Worm (Caenorhabditis elegans) whole organism, dauer: ENCODE results near the gene srg-7.

Experiments used
- unc-62 ChIP-seq: sonication (generic microtip); optimal IDR thresholded peaks from 2 replicates; lab custom pipeline; 2017; ENCODE audit warnings: missing biosample characterization, missing genetic modification reagents, missing genetic modification characterization

Gene srg-7

ce11 chrIII:6289366-6289765, 21.4 kb upstream of the srg-7 start:
- TF ChIP-seq unc-62 (GFP tag; lab: Kevin White, UChicago) = no peak

- TF ChIP-seq unc-62 (GFP tag; lab: Kevin White, UChicago) = no peak
Measured at ce11 chrIII:6287195-6287594, 19.2 kb upstream of the srg-7 start, which contains the start of gene F47D12.6. TSS of gene F47D12.6 (minus strand) at chrIII:6287295.

ce11 chrIII:6285890-6286289, 17.9 kb upstream of the srg-7 start, which contains the start of gene gadr-3:
TSS of gene gadr-3 (minus strand) at chrIII:6285990.
- TF ChIP-seq unc-62 (GFP tag; lab: Kevin White, UChicago) = no peak

- TF ChIP-seq unc-62 (GFP tag; lab: Kevin White, UChicago) = no peak
Measured at ce11 chrIII:6283024-6283423, 15.1 kb upstream of the srg-7 start.

- no peak for TF ChIP-seq unc-62 (GFP tag; lab: Kevin White, UChicago)
Measured at ce11 chrIII:6280070-6280596, 12.2 kb upstream of the srg-7 start, which contains the start of gene hmg-1.2. TSS of gene hmg-1.2 (plus strand) at chrIII:6280380.

- no peak for TF ChIP-seq unc-62 (GFP tag; lab: Kevin White, UChicago)
Measured at ce11 chrIII:6279453-6279852, 11.5 kb upstream of the srg-7 start.

ce11 chrIII:6278301-6278827, 10.4 kb upstream of the srg-7 start, which contains the start of gene C18F10.7:
TSS of gene C18F10.7 (minus strand) at chrIII:6278351.
- no peak for TF ChIP-seq unc-62 (GFP tag; lab: Kevin White, UChicago)

ce11 chrIII:6272868-6273267, 4.9 kb upstream of the srg-7 start, which contains the start of gene C18F10.2:
TSS of gene C18F10.2 (plus strand) at chrIII:6273168.
- TF ChIP-seq unc-62 (GFP tag; lab: Kevin White, UChicago) = no peak

- TF ChIP-seq unc-62 (GFP tag; lab: Kevin White, UChicago) = no peak
Measured at ce11 chrIII:6270277-6270676, 2.3 kb upstream of the srg-7 start, which contains the start of gene srg-3. TSS of gene srg-3 (minus strand) at chrIII:6270377.

ce11 chrIII:6265911-6266310, 2.0 kb downstream of the srg-7 start, which contains the start of gene srg-6:
TSS of gene srg-6 (minus strand) at chrIII:6266011.
- no peak for TF ChIP-seq unc-62 (GFP tag; lab: Kevin White, UChicago)

ce11 chrIII:6264447-6264846, 3.5 kb downstream of the srg-7 start, which contains the start of gene srg-5:
TSS of gene srg-5 (minus strand) at chrIII:6264547.
- TF ChIP-seq unc-62 (GFP tag; lab: Kevin White, UChicago) = no peak

ce11 chrIII:6261985-6262384, 6.0 kb downstream of the srg-7 start, which contains the start of gene srg-4:
TSS of gene srg-4 (minus strand) at chrIII:6262085.
- no peak for TF ChIP-seq unc-62 (GFP tag; lab: Kevin White, UChicago)

ce11 chrIII:6260115-6260514, 7.8 kb downstream of the srg-7 start, which contains the start of gene srg-2:
TSS of gene srg-2 (minus strand) at chrIII:6260215.
- no peak for TF ChIP-seq unc-62 (GFP tag; lab: Kevin White, UChicago)

ce11 chrIII:6258262-6258661, 9.7 kb downstream of the srg-7 start, which contains the start of gene srg-1:
TSS of gene srg-1 (minus strand) at chrIII:6258362.
- no peak for TF ChIP-seq unc-62 (GFP tag; lab: Kevin White, UChicago)

- TF ChIP-seq unc-62 (GFP tag; lab: Kevin White, UChicago) = no peak
Measured at ce11 chrIII:6256675-6257074, 11.3 kb downstream of the srg-7 start, which contains the start of gene srg-9. TSS of gene srg-9 (minus strand) at chrIII:6256775.

- no peak for TF ChIP-seq unc-62 (GFP tag; lab: Kevin White, UChicago)
Measured at ce11 chrIII:6254737-6255136, 13.2 kb downstream of the srg-7 start, which contains the start of gene srg-8. TSS of gene srg-8 (minus strand) at chrIII:6254837.
